Worm (Caenorhabditis elegans) whole organism, young adult: ENCODE results near the gene cnc-4.

ENCODE experiments used
- F22D6.2 ChIP-seq: sonication (generic microtip); optimal IDR thresholded peaks from 2 replicates; lab custom pipeline; 2016; ENCODE audit warnings: mild to moderate bottlenecking, missing genetic modification characterization, missing compliant biosample characterization
- Y95B8A.8 ChIP-seq: fragments of 200-800 bp; sonication (Bioruptor generic); IDR thresholded peaks from 2 replicates; pipeline ENCODE4 v1.3.6; 2022; ENCODE audit warnings: missing genetic modification reagents, missing genetic modification characterization, missing compliant biosample characterization
- ama-1 ChIP-seq, 3 experiments: fragments of 150-350 bp in 1 of 3; sonication (generic microtip) in 2 of 3; optimal IDR thresholded peaks; 2 replicates each; lab custom pipeline; 2014 to 2018; ENCODE audit warnings: missing biosample characterization in 2 of 3, missing genetic modification characterization in 2 of 3, missing genetic modification reagents in 2 of 3
- attf-5 ChIP-seq: fragments of 200-800 bp; sonication (Bioruptor generic); optimal IDR thresholded peaks from 2 replicates; lab custom pipeline; 2018; ENCODE audit warnings: mild to moderate bottlenecking, missing genetic modification characterization, missing compliant biosample characterization
- cebp-1 ChIP-seq, 2 experiments: fragments of 200-800 bp in 1 of 2; sonication (Bioruptor generic) in 1 of 2; sonication (generic microtip) in 1 of 2; IDR thresholded peaks in 1 of 2; optimal IDR thresholded peaks in 1 of 2; 2 replicates each; pipeline versions ENCODE4 v1.3.6 to Lab custom; 2017 to 2022; ENCODE audit warnings: missing compliant biosample characterization in 2 of 2, missing genetic modification characterization in 2 of 2, mild to moderate bottlenecking in 1 of 2, missing genetic modification reagents in 1 of 2, moderate library complexity in 1 of 2
- ceh-100 ChIP-seq: fragments of 200-800 bp; sonication (Bioruptor generic); IDR thresholded peaks from 2 replicates; pipeline ENCODE4 v1.3.6; 2022; ENCODE audit warnings: missing genetic modification reagents, missing genetic modification characterization, missing compliant biosample characterization
- ceh-58 ChIP-seq: fragments of 200-800 bp; sonication (Bioruptor generic); IDR thresholded peaks from 2 replicates; pipeline ENCODE4 v1.3.6; 2022; ENCODE audit warnings: missing genetic modification characterization, missing compliant biosample characterization
- hsf-1 ChIP-seq: fragments of 200-800 bp; sonication (Bioruptor generic); IDR thresholded peaks from 2 replicates; pipeline ENCODE4 v1.3.6; 2022; ENCODE audit warnings: missing genetic modification reagents, missing genetic modification characterization, missing compliant biosample characterization
- lag-1 ChIP-seq: fragments of 200-800 bp; sonication (Bioruptor generic); IDR thresholded peaks from 2 replicates; pipeline ENCODE4 v1.3.6; 2022; ENCODE audit warnings: missing genetic modification reagents, missing genetic modification characterization, missing compliant biosample characterization
- lir-1 ChIP-seq: fragments of 200-800 bp; sonication (Bioruptor generic); conservative IDR thresholded peaks from 2 replicates; pipeline ENCODE4 v1.3.6; 2022; ENCODE audit warnings: missing genetic modification reagents, missing genetic modification characterization, missing compliant biosample characterization
- nfya-1 ChIP-seq: sonication (generic microtip); optimal IDR thresholded peaks from 2 replicates; lab custom pipeline; 2017; ENCODE audit warnings: antibody characterized with exemption, missing compliant biosample characterization, missing genetic modification characterization, borderline replicate concordance; ENCODE audit not compliant: insufficient read depth
- pha-4 ChIP-seq: fragments of 150-350 bp; sonication (generic microtip); optimal IDR thresholded peaks from 2 replicates; lab custom pipeline; 2014; ENCODE audit warnings: missing biosample characterization, missing genetic modification reagents, missing genetic modification characterization
- sdz-38 ChIP-seq: sonication (generic microtip); optimal IDR thresholded peaks from 2 replicates; lab custom pipeline; 2016; ENCODE audit warnings: missing genotype, missing genetic modification characterization, missing compliant biosample characterization
- snpc-4 ChIP-seq, 5 experiments: fragments of 150-350 bp in 1 of 5; sonication (generic microtip) in 4 of 5; optimal IDR thresholded peaks; 2 replicates each; lab custom pipeline; 2014 to 2018; ENCODE audit warnings: missing genetic modification characterization in 5 of 5, missing biosample characterization in 3 of 5, antibody characterized with exemption in 2 of 5, mild to moderate bottlenecking in 2 of 5, missing compliant biosample characterization in 2 of 5, missing genotype in 2 of 5, moderate library complexity in 2 of 5, missing genetic modification reagents in 1 of 5

ce11 chrV:1487262-1487661 lies 40.3 kb downstream of the cnc-4 start:
- no peak for TF ChIP-seq hsf-1
- TF ChIP-seq ceh-100 (GFP tag; lab: Robert Waterston, UW): no peak
- TF ChIP-seq F22D6.2 (tag; lab: Kevin White, UChicago): no peak
- TF ChIP-seq sdz-38: no peak
- TF ChIP-seq attf-5: no peak
- no peak for TF ChIP-seq lag-1
- no peak for TF ChIP-seq ceh-58
- TF ChIP-seq lir-1 (GFP tag; lab: Robert Waterston, UW): no peak
- TF ChIP-seq snpc-4 (GFP tag; optimal IDR thresholded peaks at IDR 0.05; lab: Kevin White, UChicago): no peak
- no peak for TF ChIP-seq snpc-4 (tag; optimal IDR thresholded peaks at IDR 0.05; lab: Kevin White, UChicago)
- TF ChIP-seq Y95B8A.8 (GFP tag; lab: Robert Waterston, UW): no peak
- TF ChIP-seq pha-4 (tag; lab: Kevin White, UChicago): no peak
- TF ChIP-seq cebp-1 (GFP tag; IDR thresholded peaks at IDR 0.05; lab: Robert Waterston, UW): no peak
- TF ChIP-seq cebp-1 (tag; optimal IDR thresholded peaks at IDR 0.05; lab: Kevin White, UChicago): no peak
- no peak for TF ChIP-seq ama-1 (optimal IDR thresholded peaks at IDR 0.05; lab: Kevin White, UChicago)
- no peak for TF ChIP-seq ama-1 (GFP tag; optimal IDR thresholded peaks at IDR 0.05; lab: Kevin White, UChicago)
- no peak for TF ChIP-seq nfya-1 (tag; lab: Kevin White, UChicago)
